Fruit fly (Drosophila melanogaster): ENCODE data around the gene CG46467.

DNA sequence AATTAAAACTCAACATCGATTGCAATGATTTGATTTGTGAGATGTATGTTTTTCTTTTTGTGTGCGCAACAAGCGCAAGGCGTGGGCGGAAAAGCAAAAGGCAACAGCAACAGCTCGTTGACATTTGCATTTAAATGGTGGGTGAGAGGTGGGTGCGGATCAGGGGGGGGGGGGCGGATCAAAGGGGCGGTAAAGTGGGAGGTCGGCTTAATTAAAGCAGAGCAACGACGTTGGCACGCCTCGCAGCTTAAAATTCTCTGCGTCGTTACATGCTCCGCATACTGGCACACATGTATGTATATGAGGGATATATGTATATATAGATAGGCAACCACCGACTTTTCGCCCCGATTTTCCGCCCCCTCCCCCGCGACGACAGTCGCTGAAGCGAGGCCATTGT, 77.2 kb downstream of the CG46467 start:
- TF ChIP-seq usp (GFP tag; optimal IDR thresholded peaks at IDR 0.05) (no peak), Dll (optimal IDR thresholded peaks at IDR 0.05) (no peak), psq (optimal IDR thresholded peaks at IDR 0.05) (no peak), CG8478 (optimal IDR thresholded peaks at IDR 0.05) (no peak), EcR (GFP tag; optimal IDR thresholded peaks at IDR 0.05) (no peak)
